Worm (Caenorhabditis elegans) whole organism, L1 larva: ENCODE results near the gene Y41C4A.6.
A peak's percentile ranks its signal among the peaks of the same experiment; 100 is the strongest.

ENCODE experiments used
- C34B4.2 ChIP-seq: sonication (generic microtip); optimal IDR thresholded peaks from 2 replicates; lab custom pipeline; 2017; ENCODE audit warnings: mild to moderate bottlenecking, missing genetic modification characterization, missing compliant biosample characterization
- aha-1 ChIP-seq: fragments of 150-350 bp; optimal IDR thresholded peaks from 2 replicates; lab custom pipeline; 2014; ENCODE audit warnings: missing biosample characterization, missing genetic modification characterization
- alr-1 ChIP-seq: fragments of 200-800 bp; sonication (Bioruptor generic); optimal IDR thresholded peaks from 2 replicates; lab custom pipeline; 2018; ENCODE audit warnings: borderline replicate concordance, mild to moderate bottlenecking, missing genetic modification characterization, missing compliant biosample characterization
- ceh-8 ChIP-seq: fragments of 200-800 bp; sonication (Bioruptor generic); optimal IDR thresholded peaks from 2 replicates; lab custom pipeline; 2018; ENCODE audit warnings: mild to moderate bottlenecking, missing genetic modification characterization, moderate library complexity, missing compliant biosample characterization
- ces-1 ChIP-seq: fragments of 150-350 bp; optimal IDR thresholded peaks from 2 replicates; lab custom pipeline; 2014; ENCODE audit warnings: missing biosample characterization, missing genetic modification reagents, missing genetic modification characterization
- efl-3 ChIP-seq: fragments of 200-800 bp; sonication (Bioruptor generic); optimal IDR thresholded peaks from 2 replicates; lab custom pipeline; 2018; ENCODE audit warnings: mild to moderate bottlenecking, missing genetic modification characterization, missing compliant biosample characterization
- egl-13 ChIP-seq: sonication (generic microtip); optimal IDR thresholded peaks from 2 replicates; lab custom pipeline; 2016; ENCODE audit warnings: missing genotype, missing genetic modification reagents, missing genetic modification characterization, missing compliant biosample characterization
- elt-2 ChIP-seq: sonication (generic microtip); optimal IDR thresholded peaks from 2 replicates; lab custom pipeline; 2016; ENCODE audit warnings: missing genetic modification characterization, mild to moderate bottlenecking, inconsistent platforms, missing compliant biosample characterization, missing genetic modification reagents
- fkh-8 ChIP-seq: sonication (generic microtip); optimal IDR thresholded peaks from 2 replicates; lab custom pipeline; 2016; ENCODE audit warnings: mild to moderate bottlenecking, missing genetic modification characterization, missing compliant biosample characterization
- fos-1 ChIP-seq: fragments of 150-350 bp; optimal IDR thresholded peaks from 2 replicates; lab custom pipeline; 2014; ENCODE audit warnings: missing biosample characterization, missing genetic modification characterization
- hlh-4 ChIP-seq: sonication (generic microtip); optimal IDR thresholded peaks from 2 replicates; lab custom pipeline; 2016; ENCODE audit warnings: mild to moderate bottlenecking, missing genetic modification characterization, missing compliant biosample characterization
- hpl-2 ChIP-seq: fragments of 150-350 bp; optimal IDR thresholded peaks from 2 replicates; lab custom pipeline; 2014; ENCODE audit warnings: missing biosample characterization, missing genetic modification reagents, missing genetic modification characterization
- irx-1 ChIP-seq: sonication (generic microtip); optimal IDR thresholded peaks from 2 replicates; lab custom pipeline; 2016; ENCODE audit warnings: missing genetic modification characterization, missing compliant biosample characterization
- isw-1 ChIP-seq: fragments of 200-800 bp; sonication (Bioruptor generic); IDR thresholded peaks from 2 replicates; pipeline ENCODE4 v1.3.6; 2022; ENCODE audit warnings: missing genetic modification characterization, missing compliant biosample characterization
- jun-1 ChIP-seq: fragments of 150-350 bp; optimal IDR thresholded peaks from 2 replicates; lab custom pipeline; 2014; ENCODE audit warnings: missing biosample characterization, missing genetic modification reagents, missing genetic modification characterization
- lin-13 ChIP-seq: fragments of 150-350 bp; optimal IDR thresholded peaks from 2 replicates; lab custom pipeline; 2014; ENCODE audit warnings: missing biosample characterization, missing genetic modification reagents, missing genetic modification characterization
- lin-14 ChIP-seq: fragments of 200-800 bp; sonication (Bioruptor generic); optimal IDR thresholded peaks from 2 replicates; lab custom pipeline; 2018; ENCODE audit warnings: mild to moderate bottlenecking, missing genetic modification characterization, moderate library complexity, missing compliant biosample characterization
- lin-35 ChIP-seq, 2 experiments: fragments of 150-350 bp; optimal IDR thresholded peaks; 2 replicates each; lab custom pipeline; 2014; ENCODE audit warnings: missing biosample characterization in 2 of 2, missing genetic modification characterization in 2 of 2, missing genetic modification reagents in 2 of 2
- lir-3 ChIP-seq: sonication (generic microtip); optimal IDR thresholded peaks from 2 replicates; lab custom pipeline; 2016; ENCODE audit warnings: mild to moderate bottlenecking, missing genetic modification characterization, moderate library complexity, missing compliant biosample characterization; ENCODE audit not compliant: poor library complexity
- lsy-2 ChIP-seq, 2 experiments: fragments of 150-350 bp; optimal IDR thresholded peaks; 2 replicates each; lab custom pipeline; 2014; ENCODE audit warnings: missing biosample characterization in 2 of 2, missing genetic modification characterization in 2 of 2
- mef-2 ChIP-seq: fragments of 150-350 bp; optimal IDR thresholded peaks from 2 replicates; lab custom pipeline; 2014; ENCODE audit warnings: missing biosample characterization, missing genetic modification characterization
- nhr-12 ChIP-seq: sonication (generic microtip); optimal IDR thresholded peaks from 2 replicates; lab custom pipeline; 2017; ENCODE audit warnings: missing biosample characterization, missing genetic modification characterization
- nhr-77 ChIP-seq: fragments of 150-350 bp; optimal IDR thresholded peaks from 2 replicates; lab custom pipeline; 2014; ENCODE audit warnings: missing biosample characterization, missing genetic modification characterization
- nhr-85 ChIP-seq: sonication (generic microtip); peaks from one replicate; lab custom pipeline; 2016; ENCODE audit warnings: missing genetic modification characterization, inconsistent platforms, missing compliant biosample characterization
- nhr-90 ChIP-seq: sonication (generic microtip); optimal IDR thresholded peaks from 2 replicates; lab custom pipeline; 2016; ENCODE audit warnings: mild to moderate bottlenecking, missing genetic modification characterization, missing compliant biosample characterization; ENCODE audit not compliant: poor library complexity
- pag-3 ChIP-seq: sonication (generic microtip); optimal IDR thresholded peaks from 2 replicates; lab custom pipeline; 2017; ENCODE audit warnings: missing genetic modification characterization, mild to moderate bottlenecking, missing compliant biosample characterization, antibody characterized with exemption, borderline replicate concordance; ENCODE audit not compliant: insufficient read depth
- rnt-1 ChIP-seq: sonication (generic microtip); optimal IDR thresholded peaks from 2 replicates; lab custom pipeline; 2016; ENCODE audit warnings: mild to moderate bottlenecking, missing genetic modification characterization, moderate library complexity, missing compliant biosample characterization
- snu-23 ChIP-seq: sonication (generic microtip); optimal IDR thresholded peaks from 2 replicates; lab custom pipeline; 2016; ENCODE audit warnings: missing genetic modification characterization, missing compliant biosample characterization
- sptf-1 ChIP-seq: fragments of 150-350 bp; optimal IDR thresholded peaks from 2 replicates; lab custom pipeline; 2014; ENCODE audit warnings: missing biosample characterization, missing genetic modification characterization
- tbx-2 ChIP-seq: sonication (generic microtip); optimal IDR thresholded peaks from 2 replicates; lab custom pipeline; 2016; ENCODE audit warnings: missing genetic modification characterization, missing compliant biosample characterization
- unc-30 ChIP-seq: sonication (generic microtip); optimal IDR thresholded peaks from 2 replicates; lab custom pipeline; 2017; ENCODE audit warnings: missing biosample characterization, missing genetic modification characterization
- unc-62 ChIP-seq: fragments of 150-350 bp; optimal IDR thresholded peaks from 2 replicates; lab custom pipeline; 2014; ENCODE audit warnings: missing biosample characterization, missing genetic modification reagents, missing genetic modification characterization
- unc-86 ChIP-seq: sonication (generic microtip); optimal IDR thresholded peaks from 2 replicates; lab custom pipeline; 2016; ENCODE audit warnings: missing genetic modification characterization, missing compliant biosample characterization
- vab-15 ChIP-seq: sonication (generic microtip); optimal IDR thresholded peaks from 2 replicates; lab custom pipeline; 2017; ENCODE audit warnings: missing genotype, mild to moderate bottlenecking, missing genetic modification characterization, missing compliant biosample characterization
- ztf-11 ChIP-seq, 2 experiments: sonication (generic microtip); optimal IDR thresholded peaks; 2 replicates each; lab custom pipeline; 2016 to 2017; ENCODE audit warnings: missing genetic modification characterization in 2 of 2, missing biosample characterization in 1 of 2, missing compliant biosample characterization in 1 of 2

The Y41C4A.6 gene

ce11 chrIII:11746718-11747117 is 50.3 kb downstream of the Y41C4A.6 start, which contains the start of gene mrt-2 (continued):
- TF ChIP-seq nhr-77 (tag; lab: Kevin White, UChicago) (peak; percentile 14), unc-86 (tag; lab: Kevin White, UChicago) (peak; percentile 79), mef-2 (tag; lab: Kevin White, UChicago) (no peak), lin-13 (GFP tag; lab: Kevin White, UChicago) (peak; percentile 74), ztf-11 (tag; optimal IDR thresholded peaks at IDR 0.05; lab: Kevin White, UChicago) (peak in 1 of 2 experiments; percentile 95), jun-1 (tag; lab: Kevin White, UChicago) (peak; percentile 34), lin-35 (GFP tag; optimal IDR thresholded peaks at IDR 0.05; lab: Kevin White, UChicago) (peak; percentile 97 to 98), fkh-8 (peak; percentile 80), lsy-2 (tag; optimal IDR thresholded peaks at IDR 0.05; lab: Kevin White, UChicago) (peak; percentile 86 to 88), hpl-2 (no peak), snu-23 (GFP tag; lab: Kevin White, UChicago) (peak; percentile 89), alr-1 (tag; lab: Kevin White, UChicago) (no peak), nhr-90 (tag; lab: Kevin White, UChicago) (peak; percentile 97), fos-1 (tag; lab: Kevin White, UChicago) (peak; percentile 48), lir-3 (tag; lab: Kevin White, UChicago) (no peak), aha-1 (no peak), tbx-2 (tag; lab: Kevin White, UChicago) (peak; percentile 94), unc-30 (no peak), isw-1 (peak; percentile 78), nhr-85 (tag; lab: Kevin White, UChicago) (peak; percentile 97), irx-1 (tag; lab: Kevin White, UChicago) (peak; percentile 96), lin-14 (no peak), pag-3 (no peak), egl-13 (tag; lab: Kevin White, UChicago) (peak; percentile 97), sptf-1 (no peak), C34B4.2 (tag; lab: Kevin White, UChicago) (peak; percentile 49), hlh-4 (peak; percentile 60), rnt-1 (no peak), vab-15 (peak; percentile 64), efl-3 (peak; percentile 19), elt-2 (tag; lab: Kevin White, UChicago) (peak; percentile 78), ces-1 (GFP tag; lab: Kevin White, UChicago) (no peak), ceh-8 (peak; percentile 54), nhr-12 (tag; lab: Kevin White, UChicago) (no peak), unc-62 (no peak)
